Worm (Caenorhabditis elegans) whole organism, L3 larva: ENCODE results near the gene dsb-1.

ENCODE experiments used
- R02D3.7 ChIP-seq: fragments of 150-350 bp; optimal IDR thresholded peaks from 2 replicates; lab custom pipeline; 2014; ENCODE audit warnings: missing biosample characterization, missing genetic modification characterization
- ZK546.5 ChIP-seq: sonication (generic microtip); optimal IDR thresholded peaks from 2 replicates; lab custom pipeline; 2017; ENCODE audit warnings: missing biosample characterization, missing genetic modification characterization
- ama-1 ChIP-seq: fragments of 150-350 bp; optimal IDR thresholded peaks from 2 replicates; lab custom pipeline; 2018
- ceh-16 ChIP-seq: sonication (generic microtip); optimal IDR thresholded peaks from 2 replicates; lab custom pipeline; 2017; ENCODE audit warnings: missing biosample characterization, missing genetic modification characterization
- ceh-82 ChIP-seq: fragments of 150-350 bp; optimal IDR thresholded peaks from 2 replicates; lab custom pipeline; 2014; ENCODE audit warnings: missing biosample characterization, missing genetic modification characterization
- ceh-9 ChIP-seq: sonication (generic microtip); optimal IDR thresholded peaks from 2 replicates; lab custom pipeline; 2018; ENCODE audit warnings: missing biosample characterization, missing genetic modification characterization
- daf-12 ChIP-seq: fragments of 150-350 bp; optimal IDR thresholded peaks from 2 replicates; lab custom pipeline; 2014; ENCODE audit warnings: missing biosample characterization, missing genetic modification reagents, missing genetic modification characterization
- egl-5 ChIP-seq: fragments of 150-350 bp; optimal IDR thresholded peaks from 2 replicates; lab custom pipeline; 2017; ENCODE audit warnings: missing biosample characterization, missing genetic modification reagents, missing genetic modification characterization, inconsistent platforms
- elt-1 ChIP-seq: fragments of 150-350 bp; optimal IDR thresholded peaks from 2 replicates; lab custom pipeline; 2014; ENCODE audit warnings: missing biosample characterization, missing genetic modification characterization
- elt-2 ChIP-seq: sonication (generic microtip); optimal IDR thresholded peaks from 2 replicates; lab custom pipeline; 2016; ENCODE audit warnings: missing genetic modification reagents, mild to moderate bottlenecking, missing genetic modification characterization, missing compliant biosample characterization
- elt-3 ChIP-seq, 3 experiments: fragments of 150-350 bp in 1 of 3; sonication (generic microtip) in 2 of 3; optimal IDR thresholded peaks; 2 replicates in 2 of 3; 4 replicates in 1 of 3; lab custom pipeline; 2014 to 2017; ENCODE audit warnings: missing biosample characterization in 3 of 3, missing genetic modification characterization in 3 of 3
- eor-1 ChIP-seq, 2 experiments: fragments of 150-350 bp; optimal IDR thresholded peaks; 2 replicates each; lab custom pipeline; 2014 to 2018; ENCODE audit warnings: missing biosample characterization in 2 of 2, missing genetic modification characterization in 2 of 2
- fkh-10 ChIP-seq: sonication (generic microtip); optimal IDR thresholded peaks from 2 replicates; lab custom pipeline; 2017; ENCODE audit warnings: missing biosample characterization, missing genetic modification reagents, missing genetic modification characterization
- fkh-2 ChIP-seq: fragments of 150-350 bp; optimal IDR thresholded peaks from 2 replicates; lab custom pipeline; 2014; ENCODE audit warnings: missing biosample characterization, missing genetic modification reagents, missing genetic modification characterization
- fos-1 ChIP-seq: fragments of 150-350 bp; optimal IDR thresholded peaks from 2 replicates; lab custom pipeline; 2014; ENCODE audit warnings: missing biosample characterization, missing genetic modification characterization
- hmg-11 ChIP-seq: sonication (generic microtip); optimal IDR thresholded peaks from 2 replicates; lab custom pipeline; 2016; ENCODE audit warnings: missing genetic modification characterization, missing compliant biosample characterization
- lin-39 ChIP-seq: fragments of 150-350 bp; optimal IDR thresholded peaks from 2 replicates; lab custom pipeline; 2018; ENCODE audit warnings: missing biosample characterization, missing genetic modification reagents, missing genetic modification characterization
- lsy-12 ChIP-seq: sonication (generic microtip); optimal IDR thresholded peaks from 2 replicates; lab custom pipeline; 2016; ENCODE audit warnings: mild to moderate bottlenecking, missing genetic modification characterization, missing compliant biosample characterization
- mdl-1 ChIP-seq: fragments of 150-350 bp; optimal IDR thresholded peaks from 2 replicates; lab custom pipeline; 2014; ENCODE audit warnings: missing biosample characterization, missing genetic modification characterization
- mml-1 ChIP-seq: fragments of 150-350 bp; sonication (generic microtip); optimal IDR thresholded peaks from 3 replicates; lab custom pipeline; 2014; ENCODE audit warnings: missing biosample characterization, missing genetic modification characterization
- nfya-1 ChIP-seq: sonication (generic microtip); optimal IDR thresholded peaks from 2 replicates; lab custom pipeline; 2017; ENCODE audit warnings: missing genetic modification characterization, mild to moderate bottlenecking, missing compliant biosample characterization, antibody characterized with exemption, moderate library complexity; ENCODE audit not compliant: insufficient read depth
- nhr-11 ChIP-seq: fragments of 150-350 bp; optimal IDR thresholded peaks from 2 replicates; lab custom pipeline; 2014; ENCODE audit warnings: missing biosample characterization, missing genetic modification characterization
- nhr-12 ChIP-seq: fragments of 150-350 bp; optimal IDR thresholded peaks from 2 replicates; lab custom pipeline; 2014; ENCODE audit warnings: missing biosample characterization, missing genetic modification characterization
- nhr-23 ChIP-seq: fragments of 150-350 bp; optimal IDR thresholded peaks from 2 replicates; lab custom pipeline; 2014; ENCODE audit warnings: missing biosample characterization, missing genetic modification reagents, missing genetic modification characterization
- nhr-237 ChIP-seq: fragments of 150-350 bp; optimal IDR thresholded peaks from 2 replicates; lab custom pipeline; 2014; ENCODE audit warnings: missing biosample characterization, missing genetic modification characterization
- nhr-25 ChIP-seq: sonication (generic microtip); optimal IDR thresholded peaks from 2 replicates; lab custom pipeline; 2017; ENCODE audit warnings: missing biosample characterization, missing genetic modification characterization
- nhr-28 ChIP-seq: fragments of 150-350 bp; optimal IDR thresholded peaks from 2 replicates; lab custom pipeline; 2014; ENCODE audit warnings: missing biosample characterization, missing genetic modification characterization
- nhr-43 ChIP-seq: sonication (generic microtip); optimal IDR thresholded peaks from 2 replicates; lab custom pipeline; 2016; ENCODE audit warnings: mild to moderate bottlenecking, missing genetic modification characterization, missing compliant biosample characterization; ENCODE audit not compliant: poor library complexity, severe bottlenecking
- nhr-67 ChIP-seq: fragments of 150-350 bp; optimal IDR thresholded peaks from 2 replicates; lab custom pipeline; 2014; ENCODE audit warnings: missing biosample characterization, missing genetic modification characterization
- nhr-76 ChIP-seq: fragments of 150-350 bp; sonication (generic microtip); optimal IDR thresholded peaks from 5 replicates; lab custom pipeline; 2014; ENCODE audit warnings: missing biosample characterization, missing genetic modification characterization
- nhr-77 ChIP-seq: fragments of 150-350 bp; optimal IDR thresholded peaks from 2 replicates; lab custom pipeline; 2014; ENCODE audit warnings: missing biosample characterization, missing genetic modification characterization
- pha-4 ChIP-seq: fragments of 150-350 bp; optimal IDR thresholded peaks from 2 replicates; lab custom pipeline; 2014; ENCODE audit warnings: missing biosample characterization, missing genetic modification reagents, missing genetic modification characterization
- pqm-1 ChIP-seq: fragments of 150-350 bp; optimal IDR thresholded peaks from 2 replicates; lab custom pipeline; 2017; ENCODE audit warnings: missing biosample characterization, missing genetic modification characterization, inconsistent platforms
- sea-2 ChIP-seq: fragments of 150-350 bp; sonication (generic microtip); optimal IDR thresholded peaks from 4 replicates; lab custom pipeline; 2014; ENCODE audit warnings: missing biosample characterization, missing genetic modification reagents, missing genetic modification characterization
- snpc-4 ChIP-seq: fragments of 150-350 bp; optimal IDR thresholded peaks from 2 replicates; lab custom pipeline; 2014; ENCODE audit warnings: missing biosample characterization, missing genetic modification characterization
- tbx-2 ChIP-seq: sonication (generic microtip); optimal IDR thresholded peaks from 2 replicates; lab custom pipeline; 2016; ENCODE audit warnings: mild to moderate bottlenecking, missing genetic modification characterization, missing compliant biosample characterization
- unc-39 ChIP-seq: sonication (generic microtip); optimal IDR thresholded peaks from 4 replicates; lab custom pipeline; 2017; ENCODE audit warnings: missing biosample characterization, missing genetic modification characterization
- unc-62 ChIP-seq: fragments of 150-350 bp; sonication (generic microtip); optimal IDR thresholded peaks from 4 replicates; lab custom pipeline; 2014; ENCODE audit warnings: missing biosample characterization, missing genetic modification reagents, missing genetic modification characterization
- zag-1 ChIP-seq: fragments of 150-350 bp; optimal IDR thresholded peaks from 2 replicates; lab custom pipeline; 2014; ENCODE audit warnings: missing biosample characterization, missing genetic modification characterization
- ztf-11 ChIP-seq: fragments of 150-350 bp; optimal IDR thresholded peaks from 2 replicates; lab custom pipeline; 2014; ENCODE audit warnings: missing biosample characterization, missing genetic modification characterization
- ztf-4 ChIP-seq: fragments of 150-350 bp; optimal IDR thresholded peaks from 2 replicates; lab custom pipeline; 2014; ENCODE audit warnings: missing biosample characterization, missing genetic modification characterization

Gene dsb-1

DNA sequence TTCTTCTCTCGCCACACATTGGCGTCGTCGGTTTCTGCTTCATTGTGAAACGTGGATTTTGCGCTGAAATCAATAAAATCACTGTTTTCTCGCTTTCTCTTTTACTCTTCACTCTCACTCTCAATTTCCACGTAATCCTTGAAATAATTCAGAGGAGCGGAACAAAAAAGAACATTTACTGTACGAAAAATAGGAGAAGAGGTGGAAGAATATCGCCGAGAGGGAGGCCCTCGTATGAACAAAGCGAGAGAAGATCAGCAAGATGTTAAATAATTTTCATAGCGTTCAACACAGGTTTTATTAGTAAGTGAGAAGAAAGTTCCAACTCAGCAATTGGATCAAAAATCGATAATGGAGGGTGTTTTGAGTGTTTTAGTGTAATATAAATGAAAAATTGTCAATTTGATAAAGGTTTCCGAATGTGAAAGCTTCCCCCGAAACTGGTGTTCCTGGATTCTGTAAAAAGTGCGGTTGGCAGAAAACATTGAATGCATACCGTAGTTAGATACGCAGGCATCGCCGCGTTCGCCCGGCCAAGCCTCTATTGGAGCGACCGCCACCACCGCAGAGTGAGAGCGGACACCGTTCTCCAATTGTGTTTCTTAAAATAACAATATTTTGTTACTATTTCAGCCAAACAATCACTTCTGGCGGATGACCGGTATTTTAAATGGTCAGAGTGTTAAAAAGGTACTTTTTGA is 47.2 kb upstream of the dsb-1 start, which contains the start of the genes ccr-4 and ZC518.8 (continued):
- TF ChIP-seq eor-1 (tag; optimal IDR thresholded peaks at IDR 0.05; lab: Kevin White, UChicago) (no peak), elt-1 (tag; lab: Kevin White, UChicago) (no peak), nhr-43 (tag; lab: Kevin White, UChicago) (no peak), ZK546.5 (tag; lab: Kevin White, UChicago) (no peak), nhr-28 (tag; lab: Kevin White, UChicago) (no peak), mdl-1 (tag; lab: Kevin White, UChicago) (no peak)
- TF ChIP-seq, all 47 proteins: peak for 6

ce11 chrIV:12364964-12365363 is 43.8 kb upstream of the dsb-1 start:
- TF ChIP-seq fkh-10 (GFP tag; lab: Kevin White, UChicago), result peak; percentile 14
- peak; percentile 47 for TF ChIP-seq nfya-1 (tag; lab: Kevin White, UChicago)
- TF ChIP-seq lin-39 (tag; lab: Kevin White, UChicago), result peak; percentile 62
- TF ChIP-seq ama-1, result no peak
- TF ChIP-seq unc-62, result no peak
- peak; percentile 10 for TF ChIP-seq elt-1 (tag; lab: Kevin White, UChicago)
- TF ChIP-seq hmg-11 (tag; lab: Kevin White, UChicago), result peak; percentile 76
- peak; percentile 11 for TF ChIP-seq snpc-4 (tag; lab: Kevin White, UChicago)

DNA sequence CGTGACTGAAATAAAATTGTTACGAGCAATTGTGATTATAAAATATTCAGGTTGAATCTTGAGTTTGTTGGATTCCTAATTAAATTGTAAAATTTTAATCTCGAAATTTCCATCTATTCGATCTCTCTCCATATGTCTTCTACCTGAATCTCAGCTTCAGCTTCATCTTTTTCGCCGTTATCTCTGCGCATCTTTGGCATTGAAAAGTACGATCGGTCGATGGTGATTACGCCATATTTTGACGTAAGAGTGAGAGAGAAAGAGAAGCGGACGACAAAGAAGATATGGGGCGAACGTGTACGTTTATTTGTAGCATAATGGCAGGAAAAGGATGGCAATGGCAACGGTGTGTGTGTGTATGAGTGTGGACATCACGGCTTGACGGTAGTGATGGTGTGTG is 42.2 kb upstream of the dsb-1 start:
- no peak for TF ChIP-seq unc-39 (tag; lab: Kevin White, UChicago)
- no peak for TF ChIP-seq nhr-12 (tag; lab: Kevin White, UChicago)
- peak; percentile 71 for TF ChIP-seq elt-1 (tag; lab: Kevin White, UChicago)
- TF ChIP-seq ceh-16, result no peak
- TF ChIP-seq nhr-25, result peak; percentile 92
- no peak for TF ChIP-seq ceh-82 (tag; lab: Kevin White, UChicago)

ce11 chrIV:12371340-12371739 is 37.4 kb upstream of the dsb-1 start:
- TF ChIP-seq nhr-67 (tag; lab: Kevin White, UChicago), result no peak
- no peak for TF ChIP-seq nhr-11
- no peak for TF ChIP-seq egl-5 (tag; lab: Kevin White, UChicago)
- no peak for TF ChIP-seq lin-39 (tag; lab: Kevin White, UChicago)
- no peak for TF ChIP-seq nhr-237 (tag; lab: Kevin White, UChicago)
- TF ChIP-seq elt-3 (tag; optimal IDR thresholded peaks at IDR 0.05; lab: Kevin White, UChicago), result no peak

ce11 chrIV:12371879-12372278 is 36.8 kb upstream of the dsb-1 start, which contains the start of gene wdr-46:
TSS of gene wdr-46 (plus strand) at chrIV:12372253.
- TF ChIP-seq nhr-67 (tag; lab: Kevin White, UChicago) (no peak), nhr-11 (no peak), zag-1 (no peak), nhr-76 (tag; lab: Kevin White, UChicago) (no peak), snpc-4 (tag; lab: Kevin White, UChicago) (no peak), unc-62 (no peak), nhr-23 (peak; percentile 82), ztf-4 (tag; lab: Kevin White, UChicago) (no peak), unc-39 (tag; lab: Kevin White, UChicago) (no peak), egl-5 (tag; lab: Kevin White, UChicago) (peak; percentile 31), nhr-237 (tag; lab: Kevin White, UChicago) (no peak), lsy-12 (tag; lab: Kevin White, UChicago) (peak; percentile 64), pqm-1 (peak; percentile 57), ama-1 (peak; percentile 77), sea-2 (no peak), fos-1 (no peak), ztf-11 (tag; lab: Kevin White, UChicago) (no peak), pha-4 (tag; lab: Kevin White, UChicago) (peak; percentile 87), elt-1 (tag; lab: Kevin White, UChicago) (peak; percentile 19), nfya-1 (tag; lab: Kevin White, UChicago) (peak; percentile 95), elt-3 (tag; optimal IDR thresholded peaks at IDR 0.05; lab: Kevin White, UChicago) (no peak), nhr-77 (tag; lab: Kevin White, UChicago) (peak; percentile 37), nhr-28 (tag; lab: Kevin White, UChicago) (no peak), mdl-1 (tag; lab: Kevin White, UChicago) (no peak), fkh-2 (tag; lab: Kevin White, UChicago) (no peak), lin-39 (tag; lab: Kevin White, UChicago) (peak; percentile 40), R02D3.7 (tag; lab: Kevin White, UChicago) (peak; percentile 80), ceh-82 (tag; lab: Kevin White, UChicago) (peak; percentile 62), ceh-9 (tag; lab: Kevin White, UChicago) (no peak), daf-12 (tag; lab: Kevin White, UChicago) (no peak), ceh-16 (no peak), mml-1 (no peak), nhr-43 (tag; lab: Kevin White, UChicago) (peak; percentile 87), elt-2 (peak; percentile 38), tbx-2 (tag; lab: Kevin White, UChicago) (peak; percentile 54), ZK546.5 (tag; lab: Kevin White, UChicago) (peak; percentile 38), nhr-25 (peak; percentile 72)
